Worm (Caenorhabditis elegans): ENCODE measurements around the gene lgc-14.

The lgc-14 gene

DNA sequence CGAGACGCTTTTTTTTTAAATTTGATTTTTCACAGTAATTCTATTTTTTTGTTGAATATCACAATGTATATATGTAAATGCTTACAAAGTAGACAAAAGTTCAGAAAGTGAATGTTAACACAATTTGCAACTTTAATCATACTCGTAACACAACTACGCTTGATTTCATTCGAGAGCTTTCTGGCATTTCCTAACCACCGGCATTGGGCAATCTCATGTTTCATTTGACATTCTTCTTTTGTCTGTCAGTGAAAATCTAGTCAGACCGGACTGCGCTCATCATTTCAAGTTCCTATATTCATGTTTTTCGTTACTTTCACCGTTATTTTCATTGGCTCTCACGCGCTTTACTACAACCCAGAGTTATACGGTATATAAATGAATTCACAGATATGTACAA lies at the start of gene lgc-14:
lgc-14 (plus strand) TSS at position 301 of the 400 bp plus-strand sequence.
- TF ChIP-seq ceh-32 (tag; optimal IDR thresholded peaks at IDR 0.05; ENCODE audit: poor library complexity) (no peak), R02D3.7 (tag; optimal IDR thresholded peaks at IDR 0.05) (no peak), set-16 (GFP tag; IDR thresholded peaks at IDR 0.05) (no peak), lin-1 (GFP tag; IDR thresholded peaks at IDR 0.05) (no peak), unc-39 (tag; optimal IDR thresholded peaks at IDR 0.05) (no peak), tag-97 (GFP tag; IDR thresholded peaks at IDR 0.05) (no peak), T26A8.4 (GFP tag; IDR thresholded peaks at IDR 0.05) (no peak), ztf-7 (tag; optimal IDR thresholded peaks at IDR 0.05) (no peak), ceh-62 (tag; optimal IDR thresholded peaks at IDR 0.05) (no peak), saeg-2 (GFP tag; IDR thresholded peaks at IDR 0.05) (no peak), spr-1 (tag; optimal IDR thresholded peaks at IDR 0.05) (no peak), ceh-82 (tag; optimal IDR thresholded peaks at IDR 0.05) (no peak), F26F4.8 (GFP tag; conservative IDR thresholded peaks at IDR 0.05) (no peak), arid-1 (GFP tag; conservative IDR thresholded peaks at IDR 0.05) (no peak), aha-1 (tag) (no peak)

DNA sequence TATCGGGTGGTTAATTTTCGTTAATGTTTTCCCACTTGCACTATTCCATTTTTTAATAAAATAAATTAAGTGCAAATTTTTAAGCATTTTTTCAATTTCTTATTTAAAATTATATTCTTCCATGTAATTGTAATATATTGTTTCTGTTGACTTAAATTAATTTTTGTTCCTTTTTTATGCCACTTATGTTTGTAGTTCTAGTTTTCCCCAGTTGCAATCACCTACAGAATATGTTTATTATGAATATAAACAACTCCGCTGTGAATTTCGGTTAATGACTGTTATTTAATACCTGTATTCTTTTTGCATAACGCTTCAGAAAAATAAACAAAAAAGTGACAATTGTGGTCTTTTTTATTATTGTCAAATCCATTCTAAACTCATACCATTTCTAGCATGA lies 46.4 kb upstream of the lgc-14 start, which contains the start of gene lgc-23:
lgc-23 (plus strand) TSS at position 301 of the 400 bp plus-strand sequence.
- no peak for TF ChIP-seq pqm-1 (tag; optimal IDR thresholded peaks at IDR 0.05)
- TF ChIP-seq unc-39 (tag; optimal IDR thresholded peaks at IDR 0.05), result no peak
- TF ChIP-seq ces-1 (GFP tag; optimal IDR thresholded peaks at IDR 0.05), result no peak
- TF ChIP-seq mdl-1 (tag; optimal IDR thresholded peaks at IDR 0.05), result no peak
- TF ChIP-seq dmd-8 (GFP tag; IDR thresholded peaks at IDR 0.05), result no peak
- no peak for TF ChIP-seq unc-62 (GFP tag; optimal IDR thresholded peaks at IDR 0.05 in 1 of 2)
- no peak for TF ChIP-seq unc-62 (tag; optimal IDR thresholded peaks at IDR 0.05)
- no peak for TF ChIP-seq unc-130 (GFP tag; optimal IDR thresholded peaks at IDR 0.05)
- no peak for TF ChIP-seq hlh-11 (tag; optimal IDR thresholded peaks at IDR 0.05)
- TF ChIP-seq F44E2.7 (GFP tag; IDR thresholded peaks at IDR 0.05), result no peak
- no peak for TF ChIP-seq zip-11 (GFP tag; IDR thresholded peaks at IDR 0.05)
- no peak for TF ChIP-seq lim-7 (GFP tag; IDR thresholded peaks at IDR 0.05)
- no peak for TF ChIP-seq mep-1 (tag; optimal IDR thresholded peaks at IDR 0.05)

DNA sequence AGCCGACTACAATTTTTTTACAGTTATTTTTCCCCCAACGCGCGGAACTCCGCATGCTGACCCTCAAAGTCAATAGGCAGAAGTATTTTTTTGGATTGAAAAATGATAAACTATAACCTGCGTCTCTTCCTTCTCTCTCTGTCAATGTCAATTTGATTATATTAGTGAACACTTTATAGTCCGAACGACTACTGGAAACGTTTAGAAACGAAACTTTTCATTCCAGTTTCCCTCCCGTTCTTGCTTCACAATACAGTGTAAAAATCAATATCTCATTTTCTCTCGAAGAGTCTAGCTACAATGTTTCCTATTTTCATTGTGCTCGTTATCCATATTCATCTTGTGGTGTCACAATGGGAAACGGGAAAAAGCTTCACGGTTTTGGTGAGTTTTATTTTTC lies 43.1 kb upstream of the lgc-14 start, which contains the start of gene lgc-24:
lgc-24 (plus strand) TSS at position 301 of the 400 bp plus-strand sequence.
- TF ChIP-seq zip-2 (tag; optimal IDR thresholded peaks at IDR 0.05) (no peak), unc-62 (GFP tag; optimal IDR thresholded peaks at IDR 0.05 in 1 of 2) (peak in 1 of 2 experiments; percentile 67), unc-62 (tag; optimal IDR thresholded peaks at IDR 0.05) (no peak), zip-11 (GFP tag; IDR thresholded peaks at IDR 0.05) (no peak), ZK337.2 (GFP tag; IDR thresholded peaks at IDR 0.05) (no peak)

DNA sequence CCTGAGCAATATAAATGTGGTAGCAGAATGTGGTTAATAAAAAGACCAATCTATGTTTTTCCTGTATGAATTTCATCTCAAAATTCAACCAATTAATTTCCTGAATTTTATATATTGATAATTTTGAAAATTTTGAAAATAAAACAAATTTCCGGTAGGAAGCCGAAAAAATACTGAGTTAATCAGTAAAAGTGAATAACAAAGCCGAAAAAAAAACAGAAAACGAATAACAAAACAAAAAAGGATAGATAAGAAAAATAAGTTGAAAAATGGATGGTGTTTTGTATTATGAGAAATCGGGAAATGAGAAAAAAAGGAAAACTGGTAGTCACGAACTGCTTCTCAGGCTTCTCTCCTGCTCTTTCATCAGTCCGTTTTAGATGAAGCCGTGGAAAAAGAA lies 37.5 kb upstream of the lgc-14 start, which contains the start of gene tmem-145:
tmem-145 (minus strand) TSS at position 101 of the 400 bp plus-strand sequence.
- no peak for TF ChIP-seq F49E8.2 (tag; optimal IDR thresholded peaks at IDR 0.05; ENCODE audit: borderline replicate concordance)
- no peak for TF ChIP-seq nhr-76 (tag; optimal IDR thresholded peaks at IDR 0.05)
- no peak for TF ChIP-seq arid-1 (GFP tag; conservative IDR thresholded peaks at IDR 0.05)
- TF ChIP-seq spr-1 (tag; optimal IDR thresholded peaks at IDR 0.05), result no peak
- no peak for TF ChIP-seq vab-7 (GFP tag; IDR thresholded peaks at IDR 0.05)
- TF ChIP-seq dpl-1 (GFP tag; optimal IDR thresholded peaks at IDR 0.05), result no peak
- TF ChIP-seq pqm-1 (tag; optimal IDR thresholded peaks at IDR 0.05), result no peak
- TF ChIP-seq D1046.2 (GFP tag; IDR thresholded peaks at IDR 0.05), result no peak
- no peak for TF ChIP-seq nhr-77 (tag; optimal IDR thresholded peaks at IDR 0.05)
- TF ChIP-seq zip-11 (GFP tag; IDR thresholded peaks at IDR 0.05), result no peak
- TF ChIP-seq duxl-1 (tag; optimal IDR thresholded peaks at IDR 0.05; ENCODE audit: poor library complexity), result no peak
- TF ChIP-seq attf-4 (tag; optimal IDR thresholded peaks at IDR 0.05), result no peak
- TF ChIP-seq Y48G9A.11 (GFP tag; IDR thresholded peaks at IDR 0.05), result no peak
- TF ChIP-seq F44E2.7 (GFP tag; IDR thresholded peaks at IDR 0.05), result no peak
- TF ChIP-seq daf-19 (GFP tag; conservative IDR thresholded peaks at IDR 0.05), result no peak
- no peak for TF ChIP-seq T20F7.1 (GFP tag; optimal IDR thresholded peaks at IDR 0.05)
- no peak for TF ChIP-seq F26F4.8 (GFP tag; conservative IDR thresholded peaks at IDR 0.05)
- TF ChIP-seq madf-9 (GFP tag; conservative IDR thresholded peaks at IDR 0.05), result no peak

Data from whole organism, L4 larva.